Worm (Caenorhabditis elegans) whole organism, early embryonic: ENCODE data around the gene F12A10.6.
"Not testable (repeated sequence)": the region's sequence is repeated elsewhere in the genome, so short reads cannot be mapped to it uniquely, and the experiment has no call there.

Source experiments
- B0310.2 ChIP-seq: sonication (generic microtip); optimal IDR thresholded peaks from 2 replicates; lab custom pipeline; 2016; ENCODE audit warnings: mild to moderate bottlenecking, missing genetic modification characterization, missing compliant biosample characterization
- F13C5.2 ChIP-seq: sonication (generic microtip); optimal IDR thresholded peaks from 2 replicates; lab custom pipeline; 2017; ENCODE audit warnings: mild to moderate bottlenecking, missing genetic modification characterization, inconsistent platforms, missing compliant biosample characterization
- aly-1 ChIP-seq: sonication (generic microtip); optimal IDR thresholded peaks from 2 replicates; lab custom pipeline; 2016; ENCODE audit warnings: missing genetic modification characterization, missing compliant biosample characterization
- ama-1 ChIP-seq: fragments of 150-350 bp; optimal IDR thresholded peaks from 2 replicates; lab custom pipeline; 2014
- ceh-36 ChIP-seq: sonication (generic microtip); optimal IDR thresholded peaks from 2 replicates; lab custom pipeline; 2016; ENCODE audit warnings: missing genetic modification characterization, inconsistent platforms, missing compliant biosample characterization
- ets-7 ChIP-seq: sonication (generic microtip); optimal IDR thresholded peaks from 2 replicates; lab custom pipeline; 2016; ENCODE audit warnings: missing genotype, missing genetic modification characterization, missing compliant biosample characterization
- flt-1 ChIP-seq: fragments of 200-800 bp; sonication (Bioruptor generic); IDR thresholded peaks from 2 replicates; pipeline ENCODE4 v1.3.6; 2022; ENCODE audit warnings: missing genetic modification characterization, missing compliant biosample characterization
- hnd-1 ChIP-seq: sonication (generic microtip); optimal IDR thresholded peaks from 2 replicates; lab custom pipeline; 2016; ENCODE audit warnings: missing genetic modification characterization, missing compliant biosample characterization
- pes-1 ChIP-seq: fragments of 200-800 bp; sonication (Bioruptor generic); IDR thresholded peaks from 2 replicates; pipeline ENCODE4 v1.3.6; 2022; ENCODE audit warnings: missing genetic modification reagents, missing genetic modification characterization, missing compliant biosample characterization
- scrt-1 ChIP-seq: fragments of 200-800 bp; sonication (Bioruptor generic); IDR thresholded peaks from 2 replicates; pipeline ENCODE4 v1.3.6; 2022; ENCODE audit warnings: missing genetic modification characterization, missing compliant biosample characterization
- tbx-11 ChIP-seq: fragments of 200-800 bp; sonication (Bioruptor generic); IDR thresholded peaks from 2 replicates; pipeline ENCODE4 v1.3.6; 2022; ENCODE audit warnings: missing genetic modification characterization, missing compliant biosample characterization
- tra-4 ChIP-seq: sonication (generic microtip); optimal IDR thresholded peaks from 2 replicates; lab custom pipeline; 2017; ENCODE audit warnings: missing genetic modification characterization, missing compliant biosample characterization

- not testable (repeated sequence) for TF ChIP-seq aly-1 (tag; lab: Kevin White, UChicago); B0310.2 (tag; lab: Kevin White, UChicago); hnd-1; tbx-11 (GFP tag; lab: Robert Waterston, UW); tra-4 (tag; lab: Kevin White, UChicago); ets-7 (tag; lab: Kevin White, UChicago); pes-1 (GFP tag; lab: Robert Waterston, UW); ama-1 (lab: Kevin White, UChicago); scrt-1 (GFP tag; lab: Robert Waterston, UW); ceh-36; F13C5.2; flt-1 (GFP tag; lab: Robert Waterston, UW)
Observed at ce11 chrII:5540113-5540512, 45.8 kb upstream of the F12A10.6 start, which contains the start of gene hlh-27.
